Fruit fly (Drosophila melanogaster) S2 (cell line): Measurements from ENCODE around the gene Cyp304a1.

Experiments used
- CG8478 ChIP-seq: fragments of >200 bp; optimal IDR thresholded peaks from 2 replicates; lab custom pipeline; 2018
- CTCF ChIP-seq, 2 experiments: fragments of >200 bp; optimal IDR thresholded peaks; 2 replicates each; lab custom pipeline; 2018

DNA sequence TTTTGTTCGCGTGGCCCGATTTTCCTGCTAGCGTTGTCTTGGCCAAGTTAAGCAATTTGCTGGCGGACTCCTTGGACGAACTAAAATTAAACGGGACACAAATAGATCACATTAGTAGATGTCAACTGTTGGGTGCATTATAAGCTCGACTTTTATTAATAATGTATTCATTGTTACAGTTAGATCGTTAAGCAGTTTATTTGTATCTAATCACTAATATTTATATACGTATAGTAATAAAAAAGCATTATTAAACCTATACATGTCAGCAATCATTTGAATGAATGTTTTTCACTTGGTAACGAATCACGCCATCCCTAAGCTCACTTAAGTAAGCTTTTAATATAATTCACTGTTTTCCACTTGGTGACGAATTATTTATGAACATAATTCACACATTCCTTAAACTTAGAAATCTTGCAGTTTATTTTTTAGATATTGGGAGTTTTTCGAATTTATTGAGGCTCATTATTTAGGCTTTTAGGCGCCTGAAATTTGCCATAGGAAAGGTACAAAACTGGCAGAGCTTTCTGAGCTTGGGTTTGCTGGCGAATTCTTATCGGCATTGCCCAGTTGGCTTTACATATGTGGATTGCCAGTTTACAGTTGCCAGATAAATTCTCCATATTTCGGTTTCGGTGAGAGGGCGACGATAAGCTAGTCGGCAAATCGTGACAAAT is 13.9 kb downstream of the Cyp304a1 start, which contains the start of the genes CG7381 and CG7091:
- TF ChIP-seq CG8478 (lab: Kevin White, UChicago), result no peak
- TF ChIP-seq CTCF (optimal IDR thresholded peaks at IDR 0.05; lab: Kevin White, UChicago), result no peak
